Fruit fly (Drosophila melanogaster): Measurements from ENCODE around the gene Gagr.
A peak's percentile ranks its signal among the peaks of the same experiment; 100 is the strongest.

Gagr gene

dm6 chr3L:16347914-16348313, 46.5 kb upstream of the Gagr start, which contains the start of gene mRpS34 (continued):
- TF ChIP-seq disco-r (GFP tag; optimal IDR thresholded peaks at IDR 0.05): no peak
- no peak for TF ChIP-seq maf-S (GFP tag; optimal IDR thresholded peaks at IDR 0.05)
- TF ChIP-seq pzg (GFP tag; optimal IDR thresholded peaks at IDR 0.05): peak; percentile 46
- TF ChIP-seq CG6791 (GFP tag; IDR thresholded peaks at IDR 0.05; ENCODE audit: partially characterized antibody): peak; percentile 23; the same call in 1 of the 3 replicates
- no peak for TF ChIP-seq CG4730 (GFP tag; IDR thresholded peaks at IDR 0.05)
- TF ChIP-seq Med (GFP tag): peak; percentile 39
- TF ChIP-seq chinmo (GFP tag; IDR thresholded peaks at IDR 0.05; ENCODE audit: partially characterized antibody): 0 out of 4 replicates have a peak, but pooled peaks have one; percentile 27
- TF ChIP-seq luna (GFP tag; optimal IDR thresholded peaks at IDR 0.05): no peak
- TF ChIP-seq CkIIα-i1 (GFP tag; IDR thresholded peaks at IDR 0.05): no peak
- TF ChIP-seq Six4 (GFP tag; optimal IDR thresholded peaks at IDR 0.05): no peak
- TF ChIP-seq trem (tag; optimal IDR thresholded peaks at IDR 0.05): peak; percentile 63
- no peak for TF ChIP-seq row (GFP tag; IDR thresholded peaks at IDR 0.05)
- TF ChIP-seq CG6654 (GFP tag; optimal IDR thresholded peaks at IDR 0.05): no peak
- peak; percentile 31 to 87 for TF ChIP-seq crp (GFP tag; optimal IDR thresholded peaks at IDR 0.05)
- TF ChIP-seq tx (GFP tag; optimal IDR thresholded peaks at IDR 0.05): no peak
- no peak for TF ChIP-seq CG8765 (GFP tag; IDR thresholded peaks at IDR 0.05)
- TF ChIP-seq CG15514 (GFP tag; optimal IDR thresholded peaks at IDR 0.05): no peak
- TF ChIP-seq kay (GFP tag; optimal IDR thresholded peaks at IDR 0.05): no peak
- TF ChIP-seq HmgZ (tag; optimal IDR thresholded peaks at IDR 0.05): no peak
- TF ChIP-seq otp (GFP tag; IDR thresholded peaks at IDR 0.05): no peak
- no peak for TF ChIP-seq CG15011 (GFP tag; optimal IDR thresholded peaks at IDR 0.05)
- TF ChIP-seq CG4282 (GFP tag; optimal IDR thresholded peaks at IDR 0.05): no peak
- no peak for TF ChIP-seq CG17186 (GFP tag; optimal IDR thresholded peaks at IDR 0.05)
- TF ChIP-seq Mrtf (GFP tag; IDR thresholded peaks at IDR 0.05): no peak
- peak; percentile 66 for TF ChIP-seq Dp (GFP tag; optimal IDR thresholded peaks at IDR 0.05)
- no peak for TF ChIP-seq Sry-δ (GFP tag; optimal IDR thresholded peaks at IDR 0.05)
- TF ChIP-seq MESR4 (GFP tag; optimal IDR thresholded peaks at IDR 0.05): peak; percentile 81
- no peak for TF ChIP-seq lmd (GFP tag; IDR thresholded peaks at IDR 0.05)
- no peak for TF ChIP-seq CG34224 (GFP tag; IDR thresholded peaks at IDR 0.05; ENCODE audit: partially characterized antibody)
- peak; percentile 55 for TF ChIP-seq stwl (tag; optimal IDR thresholded peaks at IDR 0.05)
- peak; percentile 90 for TF ChIP-seq CG9215 (GFP tag; IDR thresholded peaks at IDR 0.05)
- TF ChIP-seq E2f1 (GFP tag; IDR thresholded peaks at IDR 0.05): no peak
- TF ChIP-seq tll (GFP tag; optimal IDR thresholded peaks at IDR 0.05): no peak
- TF ChIP-seq ro (GFP tag; IDR thresholded peaks at IDR 0.05): no peak
- no peak for TF ChIP-seq nmo (GFP tag; optimal IDR thresholded peaks at IDR 0.05)
- TF ChIP-seq mam (GFP tag; optimal IDR thresholded peaks at IDR 0.05): no peak
- TF ChIP-seq CG32767 (GFP tag; IDR thresholded peaks at IDR 0.05): no peak
- TF ChIP-seq CG10431 (GFP tag; optimal IDR thresholded peaks at IDR 0.05): no peak
- TF ChIP-seq MBD-R2 (GFP tag; IDR thresholded peaks at IDR 0.05): peak; percentile 74

dm6 chr3L:16349686-16350085, 44.7 kb upstream of the Gagr start:
- TF ChIP-seq CG7963 (GFP tag; IDR thresholded peaks at IDR 0.05; ENCODE audit: partially characterized antibody) (0 out of 3 replicates have a peak, but pooled peaks have one; percentile 8), Bdp1 (GFP tag; optimal IDR thresholded peaks at IDR 0.05) (peak; percentile 95), Med (GFP tag) (peak; percentile 5), CG6791 (GFP tag; IDR thresholded peaks at IDR 0.05; ENCODE audit: partially characterized antibody) (0 out of 3 replicates have a peak, but pooled peaks have one; percentile 43), Blimp-1 (GFP tag; optimal IDR thresholded peaks at IDR 0.05) (no peak), Dll (GFP tag; IDR thresholded peaks at IDR 0.05; ENCODE audit: partially characterized antibody) (no peak)

All from whole organism, embryonic.